Fruit fly (Drosophila melanogaster): Measurements from ENCODE around the gene CG15760.

dm6 chrX:13641115-13641890 lies 28.2 kb upstream of the CG15760 start:
- TF ChIP-seq CG8478 (optimal IDR thresholded peaks at IDR 0.05) (no peak), CTCF (optimal IDR thresholded peaks at IDR 0.05) (no peak)

Data from S2 (cell line).